Worm (Caenorhabditis elegans) whole organism, young adult: ENCODE results near the gene srw-124.

Experiments used
- Y53G8AR.9 ChIP-seq: fragments of 200-800 bp; sonication (Bioruptor generic); conservative IDR thresholded peaks from 2 replicates; pipeline ENCODE4 v1.3.6; 2022; ENCODE audit warnings: missing genetic modification reagents, missing genetic modification characterization, missing compliant biosample characterization
- rpc-1 ChIP-seq, 2 experiments: fragments of 150-350 bp in 1 of 2; sonication (generic microtip) in 1 of 2; optimal IDR thresholded peaks; 2 replicates each; lab custom pipeline; 2014 to 2018; ENCODE audit warnings: missing biosample characterization in 1 of 2, missing genetic modification characterization in 1 of 2, missing genetic modification reagents in 1 of 2, missing genotype in 1 of 2
- sdz-38 ChIP-seq: sonication (generic microtip); optimal IDR thresholded peaks from 2 replicates; lab custom pipeline; 2016; ENCODE audit warnings: missing genotype, missing genetic modification characterization, missing compliant biosample characterization
- snpc-1.1 ChIP-seq: sonication (generic microtip); optimal IDR thresholded peaks from 2 replicates; lab custom pipeline; 2017; ENCODE audit warnings: missing genetic modification characterization, mild to moderate bottlenecking, missing compliant biosample characterization, antibody characterized with exemption, moderate library complexity, missing genotype, missing genetic modification reagents; ENCODE audit not compliant: insufficient read depth
- unc-62 ChIP-seq: fragments of 150-350 bp; optimal IDR thresholded peaks from 2 replicates; lab custom pipeline; 2014; ENCODE audit warnings: missing biosample characterization, missing genetic modification reagents, missing genetic modification characterization

DNA sequence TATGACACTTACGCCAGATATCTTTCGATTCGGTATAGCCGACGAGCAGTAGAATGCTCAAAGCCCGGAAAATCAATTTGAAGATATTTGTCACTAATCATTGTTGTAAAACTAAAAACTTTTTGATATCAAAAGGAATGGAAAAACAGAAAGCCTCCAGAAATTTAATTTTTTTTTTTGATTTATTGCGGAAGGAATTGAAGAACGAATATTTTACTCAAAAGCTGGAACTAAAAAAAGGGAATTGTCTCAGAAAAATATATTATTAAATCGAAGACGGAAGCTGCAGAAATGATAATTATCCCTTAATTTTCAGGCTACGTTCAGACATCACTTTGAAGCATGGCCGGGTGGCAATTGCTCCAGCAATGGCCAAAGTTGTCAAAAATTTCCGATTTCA, 32.5 kb upstream of the srw-124 start, which contains the start of gene srw-137:
- TF ChIP-seq unc-62 (GFP tag; lab: Kevin White, UChicago): no peak
- no peak for TF ChIP-seq Y53G8AR.9 (GFP tag; lab: Robert Waterston, UW)
- TF ChIP-seq snpc-1.1: no peak
- no peak for TF ChIP-seq rpc-1 (optimal IDR thresholded peaks at IDR 0.05; lab: Kevin White, UChicago)
- no peak for TF ChIP-seq rpc-1 (tag; optimal IDR thresholded peaks at IDR 0.05; lab: Kevin White, UChicago)
- no peak for TF ChIP-seq sdz-38 (tag; lab: Kevin White, UChicago)
